Worm (Caenorhabditis elegans): Measurements from ENCODE around the gene znf-598.
"Not testable (repeated sequence)": the region's sequence is repeated elsewhere in the genome, so short reads cannot be mapped to it uniquely, and the experiment has no call there.

DNA sequence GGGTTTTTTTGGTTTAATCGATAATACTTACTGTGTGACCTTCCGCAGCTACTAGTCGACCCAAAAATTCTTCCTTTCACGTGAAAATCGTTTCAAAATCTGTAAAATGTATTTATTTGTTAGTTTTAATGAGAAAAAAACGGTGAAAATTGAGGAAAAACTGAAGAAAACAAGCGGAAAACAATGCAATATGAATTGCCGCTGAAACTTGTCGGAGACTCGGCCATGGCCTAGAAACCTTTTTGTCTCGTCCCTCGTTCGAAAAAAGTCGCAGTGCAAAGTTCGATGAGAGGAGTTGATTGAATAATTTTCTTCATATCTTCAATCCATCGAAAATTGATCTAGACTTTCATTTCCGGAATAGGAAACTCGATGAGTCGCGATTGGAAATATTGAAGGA, 47.9 kb upstream of the znf-598 start, which contains the start of gene C15F1.8:
- TF ChIP-seq ama-1 (optimal IDR thresholded peaks at IDR 0.05); B0310.2 (tag; optimal IDR thresholded peaks at IDR 0.05); F13C5.2 (tag; optimal IDR thresholded peaks at IDR 0.05); aly-1 (tag; optimal IDR thresholded peaks at IDR 0.05); tbx-37 (GFP tag; conservative IDR thresholded peaks at IDR 0.05); scrt-1 (GFP tag; IDR thresholded peaks at IDR 0.05); flt-1 (GFP tag; IDR thresholded peaks at IDR 0.05); hmbx-1 (tag; optimal IDR thresholded peaks at IDR 0.05); pes-1 (GFP tag; IDR thresholded peaks at IDR 0.05); sea-1 (GFP tag; conservative IDR thresholded peaks at IDR 0.05); ceh-36 (tag; optimal IDR thresholded peaks at IDR 0.05): not testable (repeated sequence)

Measured in whole organism, early embryonic.